Worm (Caenorhabditis elegans): ENCODE data around the gene T05C12.8.

Gene T05C12.8

ce11 chrII:8190455-8190854, at the start of gene T05C12.8:
Gene T05C12.8, minus strand, starts transcription at chrII:8190555.
- no peak for TF ChIP-seq unc-86 (tag; optimal IDR thresholded peaks at IDR 0.05)
- no peak for TF ChIP-seq unc-42 (tag; optimal IDR thresholded peaks at IDR 0.05)
- no peak for TF ChIP-seq F13H6.1 (tag; optimal IDR thresholded peaks at IDR 0.05)
- TF ChIP-seq ceh-18 (tag; optimal IDR thresholded peaks at IDR 0.05), result no peak
- TF ChIP-seq ahr-1 (tag; optimal IDR thresholded peaks at IDR 0.05), result no peak
- TF ChIP-seq ceh-22 (tag; optimal IDR thresholded peaks at IDR 0.05), result no peak
- TF ChIP-seq ceh-24 (tag; optimal IDR thresholded peaks at IDR 0.05), result no peak
- TF ChIP-seq ets-4 (tag; optimal IDR thresholded peaks at IDR 0.05), result no peak
- no peak for TF ChIP-seq syd-9 (tag; optimal IDR thresholded peaks at IDR 0.05)
- TF ChIP-seq ama-1 (optimal IDR thresholded peaks at IDR 0.05), result no peak
- TF ChIP-seq ztf-16 (tag; optimal IDR thresholded peaks at IDR 0.05), result no peak
- TF ChIP-seq npax-4 (tag; optimal IDR thresholded peaks at IDR 0.05), result no peak
- no peak for TF ChIP-seq nhr-11 (tag; optimal IDR thresholded peaks at IDR 0.05)
- TF ChIP-seq unc-3 (GFP tag; conservative IDR thresholded peaks at IDR 0.05), result no peak
- no peak for TF ChIP-seq unc-3 (tag; optimal IDR thresholded peaks at IDR 0.05)
- no peak for TF ChIP-seq K02D7.2 (tag; optimal IDR thresholded peaks at IDR 0.05)
- TF ChIP-seq hlh-8 (tag; optimal IDR thresholded peaks at IDR 0.05), result no peak
- TF ChIP-seq tbx-2 (tag; optimal IDR thresholded peaks at IDR 0.05), result no peak
- no peak for TF ChIP-seq C08G9.2 (tag; optimal IDR thresholded peaks at IDR 0.05)

- TF ChIP-seq nhr-11 (tag; optimal IDR thresholded peaks at IDR 0.05) (no peak), elt-2 (tag; optimal IDR thresholded peaks at IDR 0.05) (no peak), unc-3 (GFP tag; conservative IDR thresholded peaks at IDR 0.05) (no peak), unc-3 (tag; optimal IDR thresholded peaks at IDR 0.05) (no peak), ceh-48 (tag; optimal IDR thresholded peaks at IDR 0.05) (no peak), T23F11.4 (GFP tag; optimal IDR thresholded peaks at IDR 0.05) (no peak), ceh-14 (tag; optimal IDR thresholded peaks at IDR 0.05) (no peak), sox-4 (tag; optimal IDR thresholded peaks at IDR 0.05) (no peak), hlh-15 (tag; optimal IDR thresholded peaks at IDR 0.05) (no peak), mec-3 (tag; optimal IDR thresholded peaks at IDR 0.05; ENCODE audit: borderline replicate concordance) (no peak), hlh-30 (tag; optimal IDR thresholded peaks at IDR 0.05; ENCODE audit: insufficient read depth) (no peak), unc-42 (tag; optimal IDR thresholded peaks at IDR 0.05) (no peak), sox-2 (GFP tag; IDR thresholded peaks at IDR 0.05) (no peak), che-1 (tag; optimal IDR thresholded peaks at IDR 0.05) (no peak), lin-11 (tag; optimal IDR thresholded peaks at IDR 0.05) (no peak), pag-3 (tag; optimal IDR thresholded peaks at IDR 0.05; ENCODE audit: borderline replicate concordance) (no peak), K02D7.2 (tag; optimal IDR thresholded peaks at IDR 0.05) (no peak), hlh-13 (GFP tag; optimal IDR thresholded peaks at IDR 0.05) (no peak), pat-9 (tag; optimal IDR thresholded peaks at IDR 0.05) (no peak), pha-4 (tag; optimal IDR thresholded peaks at IDR 0.05) (no peak)
These were observed 47.8 kb upstream of the T05C12.8 start, which contains the start of gene nlp-5 for ce11 chrII:8238155-8238554. Gene nlp-5, plus strand, starts transcription at chrII:8238455.

- no peak for TF ChIP-seq ceh-30 (tag; optimal IDR thresholded peaks at IDR 0.05)
- TF ChIP-seq unc-55 (GFP tag; optimal IDR thresholded peaks at IDR 0.05), result no peak
- no peak for TF ChIP-seq hlh-13 (GFP tag; optimal IDR thresholded peaks at IDR 0.05)
These were observed 42.1 kb upstream of the T05C12.8 start, which contains the start of gene M110.7 for ce11 chrII:8232489-8232888. Gene M110.7, plus strand, starts transcription at chrII:8232789.

ce11 chrII:8230976-8231375, 40.6 kb upstream of the T05C12.8 start, which contains the start of gene M110.9:
Gene M110.9, plus strand, starts transcription at chrII:8231276.
- TF ChIP-seq pha-4 (tag; optimal IDR thresholded peaks at IDR 0.05), result no peak
- no peak for TF ChIP-seq tbx-2 (tag; optimal IDR thresholded peaks at IDR 0.05)
- no peak for TF ChIP-seq ceh-18 (tag; optimal IDR thresholded peaks at IDR 0.05)
- TF ChIP-seq T23F11.4 (GFP tag; optimal IDR thresholded peaks at IDR 0.05), result no peak
- no peak for TF ChIP-seq eyg-1 (tag; optimal IDR thresholded peaks at IDR 0.05)
- no peak for TF ChIP-seq hlh-6 (tag; optimal IDR thresholded peaks at IDR 0.05)
- no peak for TF ChIP-seq odd-2 (tag; optimal IDR thresholded peaks at IDR 0.05)
- TF ChIP-seq tbx-7 (tag; optimal IDR thresholded peaks at IDR 0.05), result no peak
- TF ChIP-seq pqm-1 (tag; optimal IDR thresholded peaks at IDR 0.05), result no peak
- TF ChIP-seq sox-2 (GFP tag; IDR thresholded peaks at IDR 0.05), result no peak
- no peak for TF ChIP-seq pag-3 (tag; optimal IDR thresholded peaks at IDR 0.05; ENCODE audit: borderline replicate concordance)
- TF ChIP-seq sox-4 (tag; optimal IDR thresholded peaks at IDR 0.05), result no peak
- TF ChIP-seq elt-4 (tag; optimal IDR thresholded peaks at IDR 0.05), result no peak
- TF ChIP-seq ttx-3 (tag; optimal IDR thresholded peaks at IDR 0.05), result no peak
- TF ChIP-seq pat-9 (tag; optimal IDR thresholded peaks at IDR 0.05), result no peak
- TF ChIP-seq unc-42 (tag; optimal IDR thresholded peaks at IDR 0.05), result no peak
